Fruit fly (Drosophila melanogaster) whole organism: ENCODE data around the gene GNBP1.

ENCODE experiments used
- psq ChIP-seq: fragments of >200 bp; optimal IDR thresholded peaks from 2 replicates; lab custom pipeline; 2017
- usp ChIP-seq: fragments of >200 bp; optimal IDR thresholded peaks from 2 replicates; lab custom pipeline; 2017; ENCODE audit warnings: missing biosample characterization, missing genetic modification characterization, mixed read lengths

DNA sequence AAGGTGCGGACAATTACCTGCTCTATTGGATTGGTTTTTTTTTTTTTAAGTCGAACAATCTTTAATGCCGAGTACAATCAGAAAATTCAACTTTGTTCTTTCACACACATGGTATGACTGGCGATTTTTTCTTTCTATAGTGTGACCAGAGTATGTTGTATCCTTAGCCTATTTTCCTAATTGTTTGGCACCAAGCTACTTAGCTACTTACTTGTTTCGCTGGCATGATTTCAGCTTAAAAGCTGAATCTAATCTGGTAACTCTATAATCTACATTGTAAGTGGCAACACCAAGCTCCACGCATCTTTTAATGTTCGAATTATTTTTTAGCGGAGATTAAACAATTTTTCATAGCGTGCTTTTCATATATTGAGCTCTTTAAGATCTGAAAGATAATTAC lies 47.6 kb downstream of the GNBP1 start, which contains the start of gene CG12477:
- TF ChIP-seq psq (no peak), usp (GFP tag; lab: Kevin White, UChicago) (no peak)
